Worm (Caenorhabditis elegans) whole organism, late embryonic: ENCODE results near the gene F54F7.10.

Experiments used
- C08G9.2 ChIP-seq: sonication (generic microtip); optimal IDR thresholded peaks from 2 replicates; lab custom pipeline; 2016; ENCODE audit warnings: mild to moderate bottlenecking, missing genetic modification characterization, moderate library complexity, missing compliant biosample characterization
- C38D4.7 ChIP-seq: fragments of 200-800 bp; sonication (Bioruptor generic); optimal IDR thresholded peaks from 2 replicates; lab custom pipeline; 2018; ENCODE audit warnings: mild to moderate bottlenecking, missing genetic modification characterization, moderate library complexity, missing compliant biosample characterization
- F13H6.1 ChIP-seq: sonication (generic microtip); optimal IDR thresholded peaks from 2 replicates; lab custom pipeline; 2016; ENCODE audit warnings: missing genetic modification characterization, missing compliant biosample characterization
- K09A11.1 ChIP-seq: sonication (generic microtip); optimal IDR thresholded peaks from 2 replicates; lab custom pipeline; 2017; ENCODE audit warnings: antibody characterized with exemption, mild to moderate bottlenecking, missing genetic modification characterization, missing compliant biosample characterization; ENCODE audit not compliant: insufficient read depth
- ama-1 ChIP-seq: fragments of 150-350 bp; optimal IDR thresholded peaks from 2 replicates; lab custom pipeline; 2014
- ceh-19 ChIP-seq: fragments of 200-800 bp; sonication (Bioruptor generic); optimal IDR thresholded peaks from 2 replicates; lab custom pipeline; 2018; ENCODE audit warnings: mild to moderate bottlenecking, missing genetic modification characterization, missing compliant biosample characterization
- ceh-22 ChIP-seq: sonication (generic microtip); optimal IDR thresholded peaks from 2 replicates; lab custom pipeline; 2017; ENCODE audit warnings: missing biosample characterization, missing genetic modification characterization
- ceh-24 ChIP-seq: sonication (generic microtip); optimal IDR thresholded peaks from 2 replicates; lab custom pipeline; 2016; ENCODE audit warnings: mild to moderate bottlenecking, missing genetic modification characterization, missing compliant biosample characterization
- ceh-31 ChIP-seq: sonication (generic microtip); optimal IDR thresholded peaks from 2 replicates; lab custom pipeline; 2016; ENCODE audit warnings: missing genetic modification characterization, missing compliant biosample characterization
- ceh-34 ChIP-seq: sonication (generic microtip); optimal IDR thresholded peaks from 2 replicates; lab custom pipeline; 2016; ENCODE audit warnings: mild to moderate bottlenecking, missing genetic modification characterization, missing compliant biosample characterization
- ceh-48 ChIP-seq: sonication (generic microtip); optimal IDR thresholded peaks from 2 replicates; lab custom pipeline; 2016; ENCODE audit warnings: missing genetic modification characterization, inconsistent platforms, missing compliant biosample characterization
- ceh-6 ChIP-seq: fragments of 200-800 bp; sonication (Bioruptor generic); optimal IDR thresholded peaks from 2 replicates; lab custom pipeline; 2018; ENCODE audit warnings: mild to moderate bottlenecking, missing genetic modification characterization, missing compliant biosample characterization
- dmd-4 ChIP-seq: sonication (generic microtip); optimal IDR thresholded peaks from 2 replicates; lab custom pipeline; 2016; ENCODE audit warnings: borderline replicate concordance, missing genetic modification characterization, missing compliant biosample characterization
- dve-1 ChIP-seq: sonication (generic microtip); optimal IDR thresholded peaks from 2 replicates; lab custom pipeline; 2017; ENCODE audit warnings: antibody characterized with exemption, mild to moderate bottlenecking, missing genetic modification characterization, missing compliant biosample characterization
- elt-2 ChIP-seq: sonication (generic microtip); optimal IDR thresholded peaks from 2 replicates; lab custom pipeline; 2016; ENCODE audit warnings: missing genetic modification reagents, missing genetic modification characterization, missing compliant biosample characterization
- eyg-1 ChIP-seq: sonication (generic microtip); optimal IDR thresholded peaks from 2 replicates; lab custom pipeline; 2016; ENCODE audit warnings: missing genotype, missing genetic modification characterization, missing compliant biosample characterization
- gmeb-2 ChIP-seq: sonication (generic microtip); optimal IDR thresholded peaks from 2 replicates; lab custom pipeline; 2016; ENCODE audit warnings: missing genetic modification characterization, inconsistent platforms, missing compliant biosample characterization
- hlh-13 ChIP-seq: fragments of 200-800 bp; sonication (Bioruptor generic); optimal IDR thresholded peaks from 2 replicates; lab custom pipeline; 2018; ENCODE audit warnings: mild to moderate bottlenecking, missing genetic modification characterization, missing compliant biosample characterization
- hlh-15 ChIP-seq: sonication (generic microtip); optimal IDR thresholded peaks from 2 replicates; lab custom pipeline; 2016; ENCODE audit warnings: missing genetic modification characterization, missing compliant biosample characterization
- hlh-6 ChIP-seq: sonication (generic microtip); optimal IDR thresholded peaks from 2 replicates; lab custom pipeline; 2016; ENCODE audit warnings: missing genotype, missing genetic modification characterization, missing compliant biosample characterization
- hlh-8 ChIP-seq: sonication (generic microtip); optimal IDR thresholded peaks from 2 replicates; lab custom pipeline; 2016; ENCODE audit warnings: missing genotype, missing genetic modification characterization, missing compliant biosample characterization
- lim-6 ChIP-seq: sonication (generic microtip); optimal IDR thresholded peaks from 2 replicates; lab custom pipeline; 2016; ENCODE audit warnings: missing genetic modification characterization, missing compliant biosample characterization
- madf-2 ChIP-seq: sonication (generic microtip); optimal IDR thresholded peaks from 2 replicates; lab custom pipeline; 2017; ENCODE audit warnings: missing genetic modification characterization, missing compliant biosample characterization
- nfya-1 ChIP-seq: sonication (generic microtip); optimal IDR thresholded peaks from 2 replicates; lab custom pipeline; 2017; ENCODE audit warnings: missing genetic modification characterization, mild to moderate bottlenecking, missing compliant biosample characterization, antibody characterized with exemption, moderate library complexity
- nhr-232 ChIP-seq: sonication (generic microtip); optimal IDR thresholded peaks from 2 replicates; lab custom pipeline; 2016; ENCODE audit warnings: missing genetic modification characterization, missing compliant biosample characterization
- pat-9 ChIP-seq: fragments of 200-800 bp; sonication (Bioruptor generic); optimal IDR thresholded peaks from 2 replicates; lab custom pipeline; 2018; ENCODE audit warnings: mild to moderate bottlenecking, missing genetic modification characterization, moderate library complexity, missing compliant biosample characterization
- pax-1 ChIP-seq: fragments of 150-350 bp; optimal IDR thresholded peaks from 2 replicates; lab custom pipeline; 2014; ENCODE audit warnings: missing biosample characterization, missing genetic modification characterization
- pha-2 ChIP-seq: sonication (generic microtip); optimal IDR thresholded peaks from 2 replicates; lab custom pipeline; 2017; ENCODE audit warnings: mild to moderate bottlenecking, missing genetic modification characterization, missing compliant biosample characterization
- pha-4 ChIP-seq: fragments of 150-350 bp; optimal IDR thresholded peaks from 2 replicates; lab custom pipeline; 2018; ENCODE audit warnings: missing biosample characterization, missing genetic modification reagents, missing genetic modification characterization
- pqm-1 ChIP-seq: sonication (generic microtip); optimal IDR thresholded peaks from 2 replicates; lab custom pipeline; 2016; ENCODE audit warnings: missing genetic modification characterization, missing compliant biosample characterization
- rnt-1 ChIP-seq: sonication (generic microtip); optimal IDR thresholded peaks from 2 replicates; lab custom pipeline; 2016; ENCODE audit warnings: missing genetic modification characterization, missing compliant biosample characterization
- sdc-2 ChIP-seq: sonication (generic microtip); optimal IDR thresholded peaks from 2 replicates; lab custom pipeline; 2016; ENCODE audit warnings: missing genotype, missing genetic modification characterization, missing compliant biosample characterization
- tbx-2 ChIP-seq: sonication (generic microtip); optimal IDR thresholded peaks from 2 replicates; lab custom pipeline; 2016; ENCODE audit warnings: missing genetic modification characterization, missing compliant biosample characterization
- tbx-7 ChIP-seq: sonication (generic microtip); optimal IDR thresholded peaks from 2 replicates; lab custom pipeline; 2016; ENCODE audit warnings: missing genotype, missing genetic modification characterization, missing compliant biosample characterization
- unc-3 ChIP-seq, 2 experiments: fragments of 200-800 bp in 1 of 2; sonication (Bioruptor generic) in 1 of 2; sonication (generic microtip) in 1 of 2; conservative IDR thresholded peaks in 1 of 2; optimal IDR thresholded peaks in 1 of 2; 2 replicates each; pipeline versions ENCODE4 v1.3.6 to Lab custom; 2016 to 2022; ENCODE audit warnings: missing compliant biosample characterization in 2 of 2, missing genetic modification characterization in 2 of 2, missing genetic modification reagents in 1 of 2
- zip-5 ChIP-seq: sonication (generic microtip); optimal IDR thresholded peaks from 2 replicates; lab custom pipeline; 2016; ENCODE audit warnings: missing genetic modification characterization, missing compliant biosample characterization

F54F7.10 gene

ce11 chrX:11906626-11907025 lies 43.2 kb downstream of the F54F7.10 start:
- TF ChIP-seq ceh-34 (no peak), hlh-13 (GFP tag; lab: Kevin White, UChicago) (no peak), nfya-1 (no peak), K09A11.1 (tag; lab: Kevin White, UChicago) (no peak), C38D4.7 (GFP tag; lab: Kevin White, UChicago) (no peak), eyg-1 (tag; lab: Kevin White, UChicago) (no peak), C08G9.2 (tag; lab: Kevin White, UChicago) (no peak), zip-5 (tag; lab: Kevin White, UChicago) (no peak), F13H6.1 (tag; lab: Kevin White, UChicago) (no peak), ceh-48 (tag; lab: Kevin White, UChicago) (no peak), hlh-6 (tag; lab: Kevin White, UChicago) (no peak), ceh-6 (no peak), unc-3 (GFP tag; conservative IDR thresholded peaks at IDR 0.05; lab: Robert Waterston, UW) (no peak), unc-3 (tag; optimal IDR thresholded peaks at IDR 0.05; lab: Kevin White, UChicago) (no peak), tbx-7 (tag; lab: Kevin White, UChicago) (no peak), ceh-19 (no peak)

DNA sequence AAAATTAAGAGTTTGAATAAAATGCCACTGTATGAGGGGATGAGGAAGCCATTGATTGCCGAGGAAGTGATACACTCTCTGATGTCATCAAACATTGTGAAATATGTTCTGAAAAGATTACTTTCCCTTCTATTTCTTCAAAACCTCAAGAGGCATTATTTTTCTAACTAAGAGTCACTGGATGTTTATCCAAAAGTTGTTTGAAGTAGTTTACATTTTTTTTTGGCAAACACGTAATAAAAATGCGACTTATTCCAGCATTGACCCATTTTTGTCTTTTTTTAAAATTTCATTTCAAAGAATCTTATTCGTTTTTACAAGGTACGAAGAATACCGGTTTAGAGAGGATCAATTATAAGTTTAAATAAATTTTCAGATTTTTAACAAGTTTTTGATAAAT lies 43.9 kb downstream of the F54F7.10 start, which contains the start of gene Y62H9A.11:
TSS of gene Y62H9A.11 (minus strand) at position 101 of the 400 bp plus-strand sequence.
- TF ChIP-seq ceh-34 (no peak), tbx-2 (tag; lab: Kevin White, UChicago) (no peak), C08G9.2 (tag; lab: Kevin White, UChicago) (no peak), ceh-31 (tag; lab: Kevin White, UChicago) (no peak), ceh-19 (no peak), nfya-1 (no peak), ama-1 (lab: Kevin White, UChicago) (no peak), rnt-1 (tag; lab: Kevin White, UChicago) (no peak), lim-6 (tag; lab: Kevin White, UChicago) (no peak), hlh-15 (no peak), hlh-13 (GFP tag; lab: Kevin White, UChicago) (no peak), hlh-8 (tag; lab: Kevin White, UChicago) (no peak), pax-1 (no peak), ceh-22 (tag; lab: Kevin White, UChicago) (no peak)

- no peak for TF ChIP-seq tbx-2 (tag; lab: Kevin White, UChicago)
- no peak for TF ChIP-seq K09A11.1 (tag; lab: Kevin White, UChicago)
- TF ChIP-seq sdc-2 = no peak
- TF ChIP-seq pat-9 = no peak
- no peak for TF ChIP-seq ceh-24 (tag; lab: Kevin White, UChicago)
- no peak for TF ChIP-seq pha-2 (tag; lab: Kevin White, UChicago)
- no peak for TF ChIP-seq dmd-4 (tag; lab: Kevin White, UChicago)
- no peak for TF ChIP-seq ceh-34
- no peak for TF ChIP-seq nhr-232 (tag; lab: Kevin White, UChicago)
- TF ChIP-seq nfya-1 = no peak
- no peak for TF ChIP-seq gmeb-2
- no peak for TF ChIP-seq pqm-1
- TF ChIP-seq hlh-15 = no peak
Observed at ce11 chrX:11908226-11908625, 44.8 kb downstream of the F54F7.10 start.

DNA sequence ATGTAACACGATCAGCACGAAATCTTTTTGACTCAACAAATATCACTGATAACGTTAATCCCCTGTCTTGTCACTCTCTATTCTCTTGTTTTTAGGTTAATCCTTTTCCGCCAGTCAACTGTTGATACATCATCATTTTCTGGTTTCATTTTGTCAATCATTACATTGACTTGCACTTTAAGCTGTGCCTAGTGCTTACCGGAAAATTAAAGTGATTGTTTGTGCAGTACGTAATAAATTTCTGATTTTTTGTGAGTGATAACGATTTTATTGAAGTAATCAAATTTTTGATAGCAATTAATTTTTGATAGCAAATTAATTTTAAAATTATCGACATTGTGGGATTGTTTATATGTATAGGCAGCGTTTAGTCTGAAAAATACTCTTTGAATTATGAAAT lies 45.8 kb downstream of the F54F7.10 start:
- TF ChIP-seq dve-1 (tag; lab: Kevin White, UChicago) = no peak
- TF ChIP-seq madf-2 (tag; lab: Kevin White, UChicago) = no peak
- peak; percentile 24 for TF ChIP-seq elt-2 (tag; lab: Kevin White, UChicago)
- no peak for TF ChIP-seq rnt-1 (tag; lab: Kevin White, UChicago)

DNA sequence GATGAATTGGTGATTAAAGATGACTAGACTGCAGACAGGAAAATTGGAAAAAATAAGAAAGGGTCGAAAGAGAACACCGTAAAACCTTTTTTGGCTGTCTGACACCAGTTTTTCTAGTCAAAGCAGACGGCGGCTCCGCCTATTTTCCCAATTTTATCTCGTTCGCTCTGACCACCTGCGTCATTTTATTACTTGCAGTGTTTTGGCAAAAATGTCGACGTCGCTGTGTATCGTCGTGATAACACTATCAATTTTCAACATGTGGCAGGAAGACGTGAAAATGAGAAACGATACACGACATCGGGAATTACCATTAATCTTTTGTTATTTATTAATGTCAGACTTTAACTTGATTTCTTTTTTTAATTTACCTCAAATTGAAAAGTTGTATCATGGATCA lies 46.6 kb downstream of the F54F7.10 start, which contains the start of gene Y62H9A.15:
TSS of gene Y62H9A.15 (minus strand) at position 100 of the 400 bp plus-strand sequence.
- no peak for TF ChIP-seq pha-4
- TF ChIP-seq elt-2 (tag; lab: Kevin White, UChicago) = peak; percentile 60
